Fruit fly (Drosophila melanogaster) whole organism, embryonic: ENCODE data around the gene CG32121.

Experiments used
- ATbp ChIP-seq: fragments of 200-800 bp; sonication (Bioruptor generic); optimal IDR thresholded peaks from 2 replicates; lab custom pipeline; 2017; ENCODE audit warnings: missing biosample characterization, mild to moderate bottlenecking, missing genetic modification characterization, missing genetic modification reagents
- Bteb2 ChIP-seq: fragments of 200-800 bp; sonication (Bioruptor generic); optimal IDR thresholded peaks from 2 replicates; lab custom pipeline; 2016; ENCODE audit warnings: missing biosample characterization, missing genetic modification characterization
- CG4404 ChIP-seq: fragments of 200-800 bp; sonication (Bioruptor generic); IDR thresholded peaks from 2 replicates; pipeline ENCODE4 v1.3.6; 2022; ENCODE audit warnings: missing biosample characterization, missing genetic modification characterization
- pfk ChIP-seq: fragments of 200-800 bp; sonication (Bioruptor generic); optimal IDR thresholded peaks from 2 replicates; lab custom pipeline; 2018; ENCODE audit warnings: missing biosample characterization, mild to moderate bottlenecking, missing genetic modification characterization, moderate library complexity
- pzg ChIP-seq: fragments of 200-800 bp; sonication (Bioruptor generic); optimal IDR thresholded peaks from 3 replicates; lab custom pipeline; 2018; ENCODE audit warnings: missing biosample characterization, mild to moderate bottlenecking, missing genetic modification characterization, moderate library complexity
- wor ChIP-seq: fragments of 200-800 bp; sonication (Bioruptor generic); IDR thresholded peaks from 2 replicates; pipeline ENCODE4 v1.3.6; 2022; ENCODE audit warnings: missing biosample characterization, missing genetic modification characterization

DNA sequence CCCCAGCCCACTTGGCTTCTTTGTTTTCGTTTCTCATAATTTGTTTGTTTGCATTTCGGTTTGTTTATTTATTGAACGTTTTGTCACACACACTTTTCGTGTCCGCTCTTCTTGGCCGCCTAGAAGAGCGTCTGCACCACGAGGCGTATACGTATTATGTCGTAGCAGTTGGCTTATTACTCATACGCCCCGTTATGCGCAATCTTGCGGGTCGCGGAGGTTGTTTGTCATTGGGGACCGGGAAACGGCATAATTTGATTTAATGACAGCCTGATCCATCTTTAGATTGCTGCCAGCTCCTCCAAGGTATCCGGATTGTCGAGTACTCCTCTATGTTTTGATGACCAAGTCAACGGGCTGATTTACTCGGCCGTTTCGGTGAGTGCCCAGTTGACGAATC lies 1.9 kb downstream of the CG32121 start:
- no peak for TF ChIP-seq pfk
- no peak for TF ChIP-seq pzg
- TF ChIP-seq wor (GFP tag; lab: Robert Waterston, UW), result no peak
- TF ChIP-seq CG4404 (GFP tag; lab: Robert Waterston, UW), result no peak
- no peak for TF ChIP-seq Bteb2 (GFP tag; lab: Kevin White, UChicago)
- TF ChIP-seq ATbp (GFP tag; lab: Kevin White, UChicago), result no peak
